Worm (Caenorhabditis elegans): ENCODE results near the gene Y42G9A.2.
A peak's percentile ranks its signal among the peaks of the same experiment; 100 is the strongest.

The Y42G9A.2 gene

DNA sequence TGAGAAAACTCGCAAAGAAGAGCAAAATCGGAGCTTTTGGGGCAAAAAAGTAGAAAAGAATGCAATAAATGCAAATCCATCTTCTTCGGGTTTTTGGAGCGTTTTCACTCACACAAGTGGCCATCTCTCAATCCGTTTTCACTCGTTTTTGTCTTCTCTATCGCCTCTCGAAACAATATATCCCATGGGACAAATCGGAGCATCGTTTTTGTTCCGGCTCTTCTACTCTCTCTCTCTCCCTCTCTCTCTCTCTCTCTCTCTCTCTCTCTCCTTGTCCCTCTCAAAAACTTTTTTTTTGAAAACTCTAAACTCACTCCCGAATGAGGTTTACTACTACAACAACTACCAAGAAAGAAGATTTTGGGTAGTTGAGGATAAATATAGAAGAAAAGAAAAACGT lies 6.5 kb upstream of the Y42G9A.2 start:
- TF ChIP-seq hmg-1.2 (GFP tag; IDR thresholded peaks at IDR 0.05) (no peak), dpl-1 (GFP tag; optimal IDR thresholded peaks at IDR 0.05) (no peak), let-607 (tag; optimal IDR thresholded peaks at IDR 0.05) (no peak), pbrm-1 (GFP tag; IDR thresholded peaks at IDR 0.05) (0 out of 2 replicates have a peak, but pooled peaks have one; percentile 39), bed-1 (GFP tag; IDR thresholded peaks at IDR 0.05) (no peak), ekl-4 (GFP tag; IDR thresholded peaks at IDR 0.05) (0 out of 2 replicates have a peak, but pooled peaks have one; percentile 30), athp-1 (tag; optimal IDR thresholded peaks at IDR 0.05) (no peak), F57A8.1 (GFP tag; optimal IDR thresholded peaks at IDR 0.05) (no peak), dox-1 (GFP tag; IDR thresholded peaks at IDR 0.05) (no peak), tbp1 (GFP tag; optimal IDR thresholded peaks at IDR 0.05) (no peak), B0261.1 (tag; optimal IDR thresholded peaks at IDR 0.05) (no peak), efl-1 (GFP tag; optimal IDR thresholded peaks at IDR 0.05) (no peak), unc-130 (GFP tag; optimal IDR thresholded peaks at IDR 0.05) (no peak), aptf-2 (GFP tag; conservative IDR thresholded peaks at IDR 0.05) (no peak), sdz-38 (tag; optimal IDR thresholded peaks at IDR 0.05) (no peak), B0019.2 (GFP tag; conservative IDR thresholded peaks at IDR 0.05) (0 out of 2 replicates have a peak, but pooled peaks have one; percentile 26), hlh-26 (GFP tag; conservative IDR thresholded peaks at IDR 0.05) (no peak), mes-4 (tag; optimal IDR thresholded peaks at IDR 0.05) (no peak), ceh-58 (GFP tag; IDR thresholded peaks at IDR 0.05) (no peak), Y67H2A.10 (GFP tag; conservative IDR thresholded peaks at IDR 0.05) (no peak), F55B11.4 (tag; optimal IDR thresholded peaks at IDR 0.05; ENCODE audit: borderline replicate concordance, insufficient read depth) (no peak), nhr-80 (tag; optimal IDR thresholded peaks at IDR 0.05) (no peak), egrh-3 (GFP tag; IDR thresholded peaks at IDR 0.05) (0 out of 2 replicates have a peak, but pooled peaks have one; percentile 14), mcd-1 (GFP tag; IDR thresholded peaks at IDR 0.05) (0 out of 2 replicates have a peak, but pooled peaks have one; percentile 16)

DNA sequence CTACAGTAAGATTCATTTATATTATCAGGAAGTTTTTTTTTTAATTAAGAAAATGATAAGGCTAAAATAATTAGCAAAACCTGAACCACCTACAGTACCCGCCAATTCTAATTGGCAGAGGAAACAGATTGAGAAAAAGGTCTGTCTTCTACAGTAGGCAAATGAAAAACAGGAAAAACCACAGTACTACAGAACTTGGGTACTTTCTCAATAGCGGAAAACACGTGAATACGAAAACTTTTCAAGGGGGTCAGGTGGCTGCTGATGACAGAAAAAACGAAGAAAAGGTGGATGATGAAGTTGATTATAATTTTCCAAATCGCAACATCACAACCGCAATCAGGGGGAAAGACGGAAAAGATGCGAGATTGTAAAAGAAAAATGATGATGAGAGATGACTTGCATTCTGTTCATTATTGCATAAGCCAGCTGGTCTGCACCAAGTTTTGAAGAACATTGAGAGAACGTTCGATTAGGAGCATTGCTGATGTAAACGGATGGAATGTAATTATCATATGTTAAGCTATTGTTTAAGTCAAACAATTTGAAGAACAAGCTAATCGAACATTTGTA lies 3.5 kb upstream of the Y42G9A.2 start:
- peak; percentile 14 for TF ChIP-seq ztf-26 (tag; optimal IDR thresholded peaks at IDR 0.05)
- no peak for TF ChIP-seq C06A6.2 (GFP tag; conservative IDR thresholded peaks at IDR 0.05)

DNA sequence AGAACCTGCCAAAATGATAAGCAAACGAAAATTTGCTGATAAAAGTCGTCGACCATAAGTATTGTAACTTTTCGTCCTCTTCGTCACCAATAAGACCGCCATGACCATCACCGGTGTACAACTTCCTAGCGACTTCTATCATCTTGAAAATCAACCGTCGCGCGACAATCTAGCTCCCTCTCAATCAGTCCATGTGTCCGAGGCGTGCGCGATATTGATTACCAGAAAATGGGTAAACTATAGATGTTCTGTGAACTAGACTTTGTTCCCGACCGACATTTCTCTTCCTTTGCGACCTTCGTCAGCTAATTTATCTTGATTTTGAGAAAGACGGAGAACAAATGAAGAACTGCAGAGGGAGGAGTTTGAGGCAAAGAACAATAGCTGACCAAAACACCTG lies 2.7 kb upstream of the Y42G9A.2 start:
- TF ChIP-seq ztf-26 (tag; optimal IDR thresholded peaks at IDR 0.05) = peak; percentile 54
- TF ChIP-seq mes-4 (tag; optimal IDR thresholded peaks at IDR 0.05) = no peak
- TF ChIP-seq mxl-1 (tag; optimal IDR thresholded peaks at IDR 0.05) = no peak
- no peak for TF ChIP-seq bed-2 (GFP tag; IDR thresholded peaks at IDR 0.05)
- TF ChIP-seq ztf-18 (tag; optimal IDR thresholded peaks at IDR 0.05) = no peak
- TF ChIP-seq nhr-80 (tag; optimal IDR thresholded peaks at IDR 0.05) = peak; percentile 35
- TF ChIP-seq Y53G8AR.9 (GFP tag; conservative IDR thresholded peaks at IDR 0.05) = no peak
- no peak for TF ChIP-seq K11D2.4 (GFP tag; IDR thresholded peaks at IDR 0.05)

ce11 chrIII:6145896-6146295 lies 2.1 kb upstream of the Y42G9A.2 start, which contains the start of gene Y42G9A.3:
Y42G9A.3 (plus strand) TSS chrIII:6146258.
- peak; percentile 28 for TF ChIP-seq nhr-80 (tag; optimal IDR thresholded peaks at IDR 0.05)
- no peak for TF ChIP-seq F23B12.7 (tag; optimal IDR thresholded peaks at IDR 0.05; ENCODE audit: insufficient read depth)
- TF ChIP-seq unc-62 (GFP tag; optimal IDR thresholded peaks at IDR 0.05) = no peak
- no peak for TF ChIP-seq fkh-3 (tag; optimal IDR thresholded peaks at IDR 0.05)

Measured in whole organism, young adult.